Worm (Caenorhabditis elegans) whole organism, young adult: ENCODE data around the gene K06H7.7.

Experiments
- B0035.1 ChIP-seq: sonication (generic microtip); optimal IDR thresholded peaks from 2 replicates; lab custom pipeline; 2016; ENCODE audit warnings: missing genetic modification characterization, mild to moderate bottlenecking, missing compliant biosample characterization, missing genotype, missing genetic modification reagents
- B0261.1 ChIP-seq: sonication (generic microtip); optimal IDR thresholded peaks from 2 replicates; lab custom pipeline; 2016; ENCODE audit warnings: mild to moderate bottlenecking, missing genetic modification characterization, moderate library complexity, missing compliant biosample characterization
- F22D6.2 ChIP-seq: sonication (generic microtip); optimal IDR thresholded peaks from 2 replicates; lab custom pipeline; 2016; ENCODE audit warnings: mild to moderate bottlenecking, missing genetic modification characterization, missing compliant biosample characterization
- F37B4.10 ChIP-seq: fragments of 200-800 bp; sonication (Bioruptor generic); IDR thresholded peaks from 2 replicates; pipeline ENCODE4 v1.3.6; 2022; ENCODE audit warnings: missing genetic modification characterization, missing compliant biosample characterization
- F39B2.1 ChIP-seq: fragments of 200-800 bp; sonication (Bioruptor generic); IDR thresholded peaks from 2 replicates; pipeline ENCODE4 v1.3.6; 2022; ENCODE audit warnings: missing genetic modification reagents, missing genetic modification characterization, missing compliant biosample characterization
- F52B5.7 ChIP-seq: sonication (generic microtip); optimal IDR thresholded peaks from 2 replicates; lab custom pipeline; 2016; ENCODE audit warnings: mild to moderate bottlenecking, missing genetic modification characterization, missing compliant biosample characterization
- K12H6.12 ChIP-seq: fragments of 200-800 bp; sonication (Bioruptor generic); optimal IDR thresholded peaks from 2 replicates; lab custom pipeline; 2018; ENCODE audit warnings: mild to moderate bottlenecking, missing genetic modification characterization, missing compliant biosample characterization
- T26A5.8 ChIP-seq: sonication (generic microtip); optimal IDR thresholded peaks from 2 replicates; lab custom pipeline; 2016; ENCODE audit warnings: missing genetic modification characterization, missing compliant biosample characterization
- Y53F4B.3 ChIP-seq: fragments of 200-800 bp; sonication (Bioruptor generic); IDR thresholded peaks from 2 replicates; pipeline ENCODE4 v1.3.6; 2022; ENCODE audit warnings: missing genetic modification reagents, missing genetic modification characterization, missing compliant biosample characterization
- Y53G8AR.9 ChIP-seq: fragments of 200-800 bp; sonication (Bioruptor generic); conservative IDR thresholded peaks from 2 replicates; pipeline ENCODE4 v1.3.6; 2022; ENCODE audit warnings: missing genetic modification reagents, missing genetic modification characterization, missing compliant biosample characterization
- Y67H2A.10 ChIP-seq: fragments of 200-800 bp; sonication (Bioruptor generic); conservative IDR thresholded peaks from 2 replicates; pipeline ENCODE4 v1.3.6; 2022; ENCODE audit warnings: missing genetic modification reagents, missing genetic modification characterization, missing compliant biosample characterization
- Y95B8A.8 ChIP-seq: fragments of 200-800 bp; sonication (Bioruptor generic); IDR thresholded peaks from 2 replicates; pipeline ENCODE4 v1.3.6; 2022; ENCODE audit warnings: missing genetic modification reagents, missing genetic modification characterization, missing compliant biosample characterization
- ZK185.1 ChIP-seq: sonication (generic microtip); optimal IDR thresholded peaks from 2 replicates; lab custom pipeline; 2016; ENCODE audit warnings: mild to moderate bottlenecking, missing genetic modification characterization, missing compliant biosample characterization; ENCODE audit not compliant: poor library complexity, severe bottlenecking
- athp-1 ChIP-seq: sonication (generic microtip); optimal IDR thresholded peaks from 2 replicates; lab custom pipeline; 2017; ENCODE audit warnings: mild to moderate bottlenecking, missing genetic modification characterization, missing compliant biosample characterization
- attf-5 ChIP-seq: fragments of 200-800 bp; sonication (Bioruptor generic); optimal IDR thresholded peaks from 2 replicates; lab custom pipeline; 2018; ENCODE audit warnings: mild to moderate bottlenecking, missing genetic modification characterization, missing compliant biosample characterization
- ccch-3 ChIP-seq: fragments of 200-800 bp; sonication (Bioruptor generic); optimal IDR thresholded peaks from 2 replicates; lab custom pipeline; 2018; ENCODE audit warnings: mild to moderate bottlenecking, missing genetic modification characterization, missing compliant biosample characterization
- ceh-79 ChIP-seq: sonication (generic microtip); optimal IDR thresholded peaks from 2 replicates; lab custom pipeline; 2017; ENCODE audit warnings: mild to moderate bottlenecking, missing genetic modification characterization, missing compliant biosample characterization
- dpff-1 ChIP-seq: sonication (generic microtip); optimal IDR thresholded peaks from 2 replicates; lab custom pipeline; 2017; ENCODE audit warnings: mild to moderate bottlenecking, missing genetic modification characterization, missing compliant biosample characterization
- dpl-1 ChIP-seq: fragments of 150-350 bp; optimal IDR thresholded peaks from 2 replicates; lab custom pipeline; 2014; ENCODE audit warnings: missing biosample characterization, missing genetic modification reagents, missing genetic modification characterization
- efl-1 ChIP-seq: fragments of 150-350 bp; optimal IDR thresholded peaks from 2 replicates; lab custom pipeline; 2014; ENCODE audit warnings: missing biosample characterization, missing genetic modification reagents, missing genetic modification characterization
- egl-18 ChIP-seq: fragments of 200-800 bp; sonication (Bioruptor generic); IDR thresholded peaks from 2 replicates; pipeline ENCODE4 v1.3.6; 2022; ENCODE audit warnings: missing genetic modification reagents, missing genetic modification characterization, missing compliant biosample characterization
- egrh-3 ChIP-seq: fragments of 200-800 bp; sonication (Bioruptor generic); IDR thresholded peaks from 2 replicates; pipeline ENCODE4 v1.3.6; 2022; ENCODE audit warnings: missing genetic modification reagents, missing genetic modification characterization, missing compliant biosample characterization
- ets-4 ChIP-seq: fragments of 200-800 bp; sonication (Bioruptor generic); optimal IDR thresholded peaks from 2 replicates; lab custom pipeline; 2018; ENCODE audit warnings: mild to moderate bottlenecking, missing genetic modification characterization, missing compliant biosample characterization
- fkh-3 ChIP-seq: sonication (generic microtip); optimal IDR thresholded peaks from 2 replicates; lab custom pipeline; 2016; ENCODE audit warnings: mild to moderate bottlenecking, missing genetic modification characterization, missing compliant biosample characterization
- him-1 ChIP-seq: sonication (generic microtip); optimal IDR thresholded peaks from 2 replicates; lab custom pipeline; 2016; ENCODE audit warnings: missing genotype, missing genetic modification reagents, missing genetic modification characterization, missing compliant biosample characterization
- hlh-12 ChIP-seq: sonication (generic microtip); optimal IDR thresholded peaks from 2 replicates; lab custom pipeline; 2016; ENCODE audit warnings: missing genetic modification characterization, missing compliant biosample characterization
- hlh-26 ChIP-seq: fragments of 200-800 bp; sonication (Bioruptor generic); conservative IDR thresholded peaks from 2 replicates; pipeline ENCODE4 v1.3.6; 2022; ENCODE audit warnings: missing genetic modification reagents, missing genetic modification characterization, missing compliant biosample characterization
- hsf-1 ChIP-seq: fragments of 200-800 bp; sonication (Bioruptor generic); IDR thresholded peaks from 2 replicates; pipeline ENCODE4 v1.3.6; 2022; ENCODE audit warnings: missing genetic modification reagents, missing genetic modification characterization, missing compliant biosample characterization
- lag-1 ChIP-seq: fragments of 200-800 bp; sonication (Bioruptor generic); IDR thresholded peaks from 2 replicates; pipeline ENCODE4 v1.3.6; 2022; ENCODE audit warnings: missing genetic modification reagents, missing genetic modification characterization, missing compliant biosample characterization
- lin-26 ChIP-seq: fragments of 200-800 bp; sonication (Bioruptor generic); IDR thresholded peaks from 2 replicates; pipeline ENCODE4 v1.3.6; 2022; ENCODE audit warnings: missing genetic modification reagents, missing genetic modification characterization, missing compliant biosample characterization
- lin-40 ChIP-seq: sonication (generic microtip); optimal IDR thresholded peaks from 2 replicates; lab custom pipeline; 2016; ENCODE audit warnings: missing genetic modification characterization, mild to moderate bottlenecking, missing compliant biosample characterization, missing genotype, missing genetic modification reagents
- lir-1 ChIP-seq: fragments of 200-800 bp; sonication (Bioruptor generic); conservative IDR thresholded peaks from 2 replicates; pipeline ENCODE4 v1.3.6; 2022; ENCODE audit warnings: missing genetic modification reagents, missing genetic modification characterization, missing compliant biosample characterization
- lsy-27 ChIP-seq: sonication (generic microtip); optimal IDR thresholded peaks from 2 replicates; lab custom pipeline; 2017; ENCODE audit warnings: missing genetic modification characterization, mild to moderate bottlenecking, missing compliant biosample characterization, antibody characterized with exemption, missing genotype, borderline replicate concordance; ENCODE audit not compliant: insufficient read depth
- madf-8 ChIP-seq: fragments of 200-800 bp; sonication (Bioruptor generic); conservative IDR thresholded peaks from 2 replicates; pipeline ENCODE4 v1.3.6; 2022; ENCODE audit warnings: missing genetic modification reagents, missing genetic modification characterization, missing compliant biosample characterization
- mes-4 ChIP-seq: sonication (generic microtip); optimal IDR thresholded peaks from 2 replicates; lab custom pipeline; 2016; ENCODE audit warnings: missing genotype, missing genetic modification characterization, missing compliant biosample characterization
- nfya-1 ChIP-seq: sonication (generic microtip); optimal IDR thresholded peaks from 2 replicates; lab custom pipeline; 2017; ENCODE audit warnings: antibody characterized with exemption, missing compliant biosample characterization, missing genetic modification characterization, borderline replicate concordance; ENCODE audit not compliant: insufficient read depth
- nhr-120 ChIP-seq: fragments of 200-800 bp; sonication (Bioruptor generic); IDR thresholded peaks from 2 replicates; pipeline ENCODE4 v1.3.6; 2022; ENCODE audit warnings: missing genetic modification characterization, missing compliant biosample characterization
- nhr-80 ChIP-seq: sonication (generic microtip); optimal IDR thresholded peaks from 2 replicates; lab custom pipeline; 2016; ENCODE audit warnings: missing genetic modification characterization, missing compliant biosample characterization
- rec-8 ChIP-seq, 2 experiments: sonication (generic microtip); optimal IDR thresholded peaks; 2 replicates each; lab custom pipeline; 2016; ENCODE audit warnings: mild to moderate bottlenecking in 2 of 2, missing genetic modification characterization in 2 of 2, missing genetic modification reagents in 2 of 2, missing genotype in 2 of 2, missing biosample characterization in 1 of 2, missing compliant biosample characterization in 1 of 2, moderate library complexity in 1 of 2
- snpc-1.3 ChIP-seq: sonication (generic microtip); optimal IDR thresholded peaks from 2 replicates; lab custom pipeline; 2017; ENCODE audit warnings: missing genetic modification characterization, mild to moderate bottlenecking, missing compliant biosample characterization, antibody characterized with exemption, moderate library complexity, missing genotype, missing genetic modification reagents; ENCODE audit not compliant: insufficient read depth
- tbx-9 ChIP-seq: sonication (generic microtip); optimal IDR thresholded peaks from 2 replicates; lab custom pipeline; 2016; ENCODE audit warnings: borderline replicate concordance, missing genetic modification characterization, inconsistent platforms, missing compliant biosample characterization
- unc-130 ChIP-seq: sonication (generic microtip); optimal IDR thresholded peaks from 2 replicates; lab custom pipeline; 2016; ENCODE audit warnings: missing genetic modification reagents, missing genetic modification characterization, missing compliant biosample characterization
- unc-62 ChIP-seq: fragments of 150-350 bp; optimal IDR thresholded peaks from 2 replicates; lab custom pipeline; 2014; ENCODE audit warnings: missing biosample characterization, missing genetic modification reagents, missing genetic modification characterization
- zfh-2 ChIP-seq: fragments of 200-800 bp; sonication (Bioruptor generic); conservative IDR thresholded peaks from 2 replicates; pipeline ENCODE4 v1.3.6; 2022; ENCODE audit warnings: missing genetic modification reagents, missing genetic modification characterization, missing compliant biosample characterization
- ztf-28 ChIP-seq: fragments of 200-800 bp; sonication (Bioruptor generic); IDR thresholded peaks from 2 replicates; pipeline ENCODE4 v1.3.6; 2022; ENCODE audit warnings: missing genetic modification reagents, missing genetic modification characterization, missing compliant biosample characterization
- ztf-3 ChIP-seq: fragments of 200-800 bp; sonication (Bioruptor generic); optimal IDR thresholded peaks from 2 replicates; lab custom pipeline; 2018; ENCODE audit warnings: mild to moderate bottlenecking, missing genetic modification characterization, missing compliant biosample characterization

K06H7.7 gene

DNA sequence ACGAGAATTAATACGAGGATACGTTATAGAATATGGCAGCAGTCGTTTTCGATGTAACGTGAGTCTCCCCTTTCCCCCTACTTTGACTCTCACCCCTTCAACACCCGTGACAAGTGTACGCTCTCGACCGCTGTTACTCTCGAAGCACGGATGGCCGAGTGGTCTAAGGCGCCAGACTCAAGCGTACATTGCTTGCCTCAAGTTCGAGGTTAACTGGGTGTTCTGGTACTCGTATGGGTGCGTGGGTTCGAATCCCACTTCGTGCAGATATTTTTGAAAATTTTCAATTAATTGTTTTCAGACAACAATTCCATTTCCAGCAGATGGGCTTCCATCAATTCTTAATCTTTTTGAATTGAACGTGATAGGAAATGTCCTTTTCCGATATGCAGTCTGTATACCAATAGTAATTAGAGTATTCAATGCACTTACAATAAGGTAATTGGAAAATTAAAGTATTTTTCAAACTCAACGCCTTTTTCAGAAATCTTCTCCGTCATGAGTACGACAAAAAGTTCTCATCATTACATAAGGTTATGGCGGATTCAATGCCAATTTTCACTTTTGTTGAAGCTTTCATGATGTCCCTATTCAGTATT lies 24.3 kb upstream of the K06H7.7 start (continued):
- peak; percentile 59 for TF ChIP-seq ZK185.1 (tag; lab: Kevin White, UChicago)
- no peak for TF ChIP-seq nhr-120
- peak; percentile 61 for TF ChIP-seq T26A5.8
- peak; percentile 100 for TF ChIP-seq him-1 (tag; lab: Kevin White, UChicago)
- no peak for TF ChIP-seq lsy-27 (tag; lab: Kevin White, UChicago)
- TF ChIP-seq mes-4 (tag; lab: Kevin White, UChicago) = peak; percentile 76
- peak; percentile 95 for TF ChIP-seq lin-26 (GFP tag; lab: Robert Waterston, UW)
- peak; percentile 63 for TF ChIP-seq attf-5 (GFP tag; lab: Kevin White, UChicago)
- TF ChIP-seq unc-62 (GFP tag; lab: Kevin White, UChicago) = no peak
- no peak for TF ChIP-seq ztf-3 (GFP tag; lab: Kevin White, UChicago)
- TF ChIP-seq F52B5.7 (tag; lab: Kevin White, UChicago) = peak; percentile 47
- peak; percentile 52 for TF ChIP-seq egrh-3 (GFP tag; lab: Robert Waterston, UW)
- TF ChIP-seq B0261.1 (tag; lab: Kevin White, UChicago) = peak; percentile 93
- peak; percentile 37 for TF ChIP-seq ceh-79
- TF ChIP-seq Y53G8AR.9 = peak; percentile 64; the same call in 1 of the 2 replicates
- peak; percentile 71; the same call in 1 of the 2 replicates for TF ChIP-seq Y95B8A.8 (GFP tag; lab: Robert Waterston, UW)
- TF ChIP-seq nfya-1 (tag; lab: Kevin White, UChicago) = no peak
- TF ChIP-seq, all 124 proteins: peak for 92

DNA sequence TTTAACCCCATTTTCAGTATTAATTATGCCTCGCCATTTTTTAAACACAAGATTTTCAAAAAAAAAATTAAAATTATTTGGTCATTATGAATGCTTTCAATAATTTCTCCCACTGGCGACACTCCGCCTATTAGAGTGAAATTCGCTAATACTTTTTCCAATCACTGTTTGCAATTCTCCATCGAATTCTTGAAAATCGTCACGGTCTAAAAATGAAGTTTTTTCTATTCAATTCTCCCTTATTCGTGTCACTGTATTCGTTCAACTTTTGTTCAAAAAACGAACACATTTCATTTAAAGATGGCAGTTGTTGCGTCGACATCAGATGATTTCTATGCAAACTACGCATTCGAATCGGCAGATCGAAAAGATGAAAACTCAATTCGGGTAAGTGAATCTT lies 23.2 kb upstream of the K06H7.7 start, which contains the start of gene C14B9.3:
C14B9.3 (plus strand) TSS at position 301 of the 400 bp plus-strand sequence.
- TF ChIP-seq ets-4 (GFP tag; lab: Kevin White, UChicago) (no peak), egl-18 (no peak), unc-130 (no peak), hsf-1 (GFP tag; lab: Robert Waterston, UW) (no peak), lin-40 (no peak), madf-8 (no peak), F39B2.1 (GFP tag; lab: Robert Waterston, UW) (no peak), nhr-80 (tag; lab: Kevin White, UChicago) (no peak), Y53G8AR.9 (no peak), athp-1 (no peak), Y67H2A.10 (GFP tag; lab: Robert Waterston, UW) (no peak), B0035.1 (tag; lab: Kevin White, UChicago) (no peak), F52B5.7 (tag; lab: Kevin White, UChicago) (no peak), K12H6.12 (tag; lab: Kevin White, UChicago) (no peak), hlh-26 (GFP tag; lab: Robert Waterston, UW) (no peak), unc-62 (GFP tag; lab: Kevin White, UChicago) (no peak), fkh-3 (no peak)

DNA sequence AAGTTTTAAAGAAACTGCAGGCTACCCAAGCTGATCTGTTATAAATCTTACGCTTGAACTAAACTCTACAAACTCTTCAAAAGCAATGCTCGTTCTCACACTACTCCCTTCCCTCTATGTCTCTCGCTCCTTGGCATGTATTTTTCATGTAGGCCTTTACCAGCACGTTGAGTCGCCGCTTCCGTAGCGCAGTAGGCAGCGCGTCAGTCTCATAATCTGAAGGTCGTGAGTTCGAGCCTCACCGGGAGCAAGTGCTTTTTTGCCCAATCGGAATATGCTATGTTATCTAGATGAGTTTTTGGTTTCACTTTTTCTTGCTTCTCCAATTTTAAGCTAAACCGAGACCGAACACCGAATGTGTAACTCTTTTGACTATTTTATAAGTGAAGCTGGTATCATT lies 21.2 kb upstream of the K06H7.7 start:
- TF ChIP-seq ccch-3 (no peak), ceh-79 (no peak), F22D6.2 (no peak), ztf-28 (GFP tag; lab: Robert Waterston, UW) (peak; percentile 74; the same call in 1 of the 2 replicates), lag-1 (GFP tag; lab: Robert Waterston, UW) (no peak), dpff-1 (tag; lab: Kevin White, UChicago) (no peak), tbx-9 (tag; lab: Kevin White, UChicago) (no peak), egl-18 (no peak), rec-8 (tag; optimal IDR thresholded peaks at IDR 0.05; lab: Kevin White, UChicago) (no peak), efl-1 (no peak), hlh-12 (tag; lab: Kevin White, UChicago) (no peak), F37B4.10 (GFP tag; lab: Robert Waterston, UW) (no peak), lin-26 (GFP tag; lab: Robert Waterston, UW) (peak; percentile 80), Y53F4B.3 (no peak), snpc-1.3 (tag; lab: Kevin White, UChicago) (no peak), lir-1 (GFP tag; lab: Robert Waterston, UW) (no peak), dpl-1 (GFP tag; lab: Kevin White, UChicago) (no peak), zfh-2 (GFP tag; lab: Robert Waterston, UW) (no peak), F39B2.1 (GFP tag; lab: Robert Waterston, UW) (no peak)
